Fruit fly (Drosophila melanogaster) whole organism, pupa: ENCODE measurements around the gene Art6.

Experiments used
- CG17806 ChIP-seq: fragments of 200-800 bp; sonication (Bioruptor generic); optimal IDR thresholded peaks from 2 replicates; lab custom pipeline; 2018; ENCODE audit warnings: missing biosample characterization, mild to moderate bottlenecking, missing genetic modification characterization, moderate library complexity
- CG8159 ChIP-seq: fragments of 200-800 bp; sonication (Bioruptor generic); optimal IDR thresholded peaks from 3 replicates; lab custom pipeline; 2018; ENCODE audit warnings: missing biosample characterization, mild to moderate bottlenecking, missing genetic modification characterization, moderate library complexity
- CG8301 ChIP-seq: fragments of 200-800 bp; sonication (Bioruptor generic); optimal IDR thresholded peaks from 2 replicates; lab custom pipeline; 2018; ENCODE audit warnings: missing biosample characterization, mild to moderate bottlenecking, missing genetic modification characterization
- CG9948 ChIP-seq: fragments of 200-800 bp; sonication (Bioruptor generic); optimal IDR thresholded peaks from 2 replicates; lab custom pipeline; 2018; ENCODE audit warnings: missing biosample characterization, mild to moderate bottlenecking, missing genetic modification characterization, moderate library complexity
- Ets98B ChIP-seq: fragments of 200-800 bp; sonication (Bioruptor generic); IDR thresholded peaks from 2 replicates; pipeline ENCODE4 v1.3.6; 2022; ENCODE audit warnings: missing biosample characterization, missing genetic modification characterization
- Pif1A ChIP-seq: fragments of 200-800 bp; sonication (Bioruptor generic); optimal IDR thresholded peaks from 3 replicates; lab custom pipeline; 2016; ENCODE audit warnings: missing biosample characterization, missing genetic modification characterization

DNA sequence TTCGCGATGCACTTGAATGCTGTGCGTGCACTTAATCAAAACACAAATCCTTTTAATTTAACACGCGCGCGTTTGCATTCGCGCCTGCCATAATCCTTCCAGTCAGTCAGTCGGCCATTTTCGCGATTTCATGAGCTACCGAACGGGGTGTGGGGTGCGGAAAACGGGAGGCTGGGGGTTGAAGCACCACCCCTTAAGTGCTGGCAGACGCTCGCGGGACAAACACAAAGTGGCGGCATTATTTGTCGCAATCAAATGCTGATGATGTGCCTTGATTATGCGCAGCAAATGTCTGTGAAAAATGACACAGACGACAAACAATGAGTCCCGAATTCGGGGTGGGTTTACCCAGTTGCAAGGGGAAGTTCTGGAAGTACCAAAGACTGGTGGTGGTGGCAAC, 50.0 kb downstream of the Art6 start:
- TF ChIP-seq CG8301 (tag; lab: Kevin White, UChicago) (no peak), Pif1A (no peak), Ets98B (GFP tag; lab: Robert Waterston, UW) (no peak), CG17806 (tag; lab: Kevin White, UChicago) (no peak), CG8159 (tag; lab: Kevin White, UChicago) (no peak), CG9948 (tag; lab: Kevin White, UChicago) (no peak)
